Worm (Caenorhabditis elegans): ENCODE results near the gene C27D6.11.

C27D6.11 gene

ce11 chrII:5141945-5142514 is 19.0 kb downstream of the C27D6.11 start, which contains the start of gene nas-29:
Gene nas-29 (minus strand): TSS chrII:5142036.
- TF ChIP-seq elt-1 (tag; optimal IDR thresholded peaks at IDR 0.05) (no peak), gmeb-1 (tag; optimal IDR thresholded peaks at IDR 0.05) (peak; percentile 29), lin-39 (tag; optimal IDR thresholded peaks at IDR 0.05) (no peak), ztf-4 (tag; optimal IDR thresholded peaks at IDR 0.05) (no peak), peb-1 (tag; optimal IDR thresholded peaks at IDR 0.05) (no peak), zag-1 (tag; optimal IDR thresholded peaks at IDR 0.05) (no peak), nhr-77 (tag; optimal IDR thresholded peaks at IDR 0.05) (no peak), ZK546.5 (tag; optimal IDR thresholded peaks at IDR 0.05) (no peak), lin-11 (tag; optimal IDR thresholded peaks at IDR 0.05) (no peak), ceh-16 (tag; optimal IDR thresholded peaks at IDR 0.05) (no peak), skn-1 (tag; optimal IDR thresholded peaks at IDR 0.05) (no peak), aly-2 (tag; optimal IDR thresholded peaks at IDR 0.05) (no peak), mdl-1 (tag; optimal IDR thresholded peaks at IDR 0.05) (peak in 1 of 2 experiments; percentile 6), ceh-82 (tag; optimal IDR thresholded peaks at IDR 0.05) (no peak), nhr-25 (tag; optimal IDR thresholded peaks at IDR 0.05) (no peak), sma-3 (GFP tag; optimal IDR thresholded peaks at IDR 0.05) (peak; percentile 28), nhr-129 (tag; optimal IDR thresholded peaks at IDR 0.05) (no peak), blmp-1 (tag; optimal IDR thresholded peaks at IDR 0.05; ENCODE audit: insufficient read depth) (no peak), unc-39 (tag; optimal IDR thresholded peaks at IDR 0.05) (no peak), sma-9 (GFP tag; optimal IDR thresholded peaks at IDR 0.05) (peak; percentile 50), sma-9 (tag; optimal IDR thresholded peaks at IDR 0.05) (no peak), nhr-10 (tag; optimal IDR thresholded peaks at IDR 0.05) (no peak), crh-2 (tag; optimal IDR thresholded peaks at IDR 0.05) (peak; percentile 55), ztf-1 (GFP tag; conservative IDR thresholded peaks at IDR 0.05) (no peak), sem-4 (tag; optimal IDR thresholded peaks at IDR 0.05) (no peak), fos-1 (tag; optimal IDR thresholded peaks at IDR 0.05) (peak; percentile 70), nhr-11 (tag; optimal IDR thresholded peaks at IDR 0.05) (no peak), C34F6.9 (tag; optimal IDR thresholded peaks at IDR 0.05) (no peak), F13H6.1 (tag; optimal IDR thresholded peaks at IDR 0.05) (peak; percentile 28), unc-55 (GFP tag; optimal IDR thresholded peaks at IDR 0.05) (no peak), ama-1 (optimal IDR thresholded peaks at IDR 0.05) (no peak), nhr-21 (tag; optimal IDR thresholded peaks at IDR 0.05) (peak; percentile 37), lsy-2 (tag; optimal IDR thresholded peaks at IDR 0.05) (no peak), Y55F3AM.14 (GFP tag; optimal IDR thresholded peaks at IDR 0.05) (no peak)

- TF ChIP-seq alr-1 (tag; optimal IDR thresholded peaks at IDR 0.05) = no peak
- TF ChIP-seq nhr-237 (tag; optimal IDR thresholded peaks at IDR 0.05) = no peak
- TF ChIP-seq nhr-77 (tag; optimal IDR thresholded peaks at IDR 0.05) = no peak
- TF ChIP-seq ceh-82 (tag; optimal IDR thresholded peaks at IDR 0.05) = no peak
- TF ChIP-seq elt-1 (tag; optimal IDR thresholded peaks at IDR 0.05) = no peak
Measured at ce11 chrII:5136296-5136767, 24.7 kb downstream of the C27D6.11 start, which contains the start of gene F58A6.2. Gene F58A6.2 (plus strand): TSS chrII:5136717.

DNA sequence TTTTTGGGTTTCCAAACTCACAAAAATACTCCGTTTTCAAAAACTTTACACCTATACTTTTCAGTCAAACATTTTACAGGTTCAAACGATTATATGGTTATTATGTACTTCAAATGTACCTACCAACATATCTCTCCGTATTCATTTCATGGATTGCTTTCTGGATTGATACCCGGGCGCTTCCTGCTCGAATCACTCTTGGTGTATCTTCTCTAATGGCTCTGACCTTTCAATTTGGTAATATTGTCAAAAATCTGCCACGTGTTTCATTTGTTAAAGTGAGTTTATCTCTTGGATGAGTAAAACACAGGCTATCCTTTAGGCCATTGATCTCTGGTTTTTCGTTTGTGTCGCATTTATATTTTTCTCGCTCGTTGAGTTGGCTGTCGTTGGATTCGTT is 29.2 kb downstream of the C27D6.11 start:
- TF ChIP-seq elt-1 (tag; optimal IDR thresholded peaks at IDR 0.05) = no peak

DNA sequence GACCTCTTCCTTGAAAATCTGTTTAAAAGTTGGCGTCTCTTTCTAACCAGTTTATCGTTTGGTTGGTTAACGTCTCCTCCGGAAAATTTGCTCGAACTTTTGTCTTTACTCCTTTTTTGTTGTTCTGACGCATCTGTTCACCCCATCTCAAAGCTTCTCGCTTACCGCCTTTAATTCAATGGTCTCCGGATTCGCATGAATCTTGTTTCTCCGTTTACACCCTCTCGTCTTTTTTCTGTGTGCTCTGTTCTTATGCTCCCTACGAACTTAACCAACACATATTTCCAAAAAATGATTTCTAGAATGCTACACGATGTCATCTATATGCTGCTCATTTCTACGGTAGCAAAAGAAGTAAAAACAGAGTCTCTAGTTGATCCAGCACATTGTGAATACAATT is 30.9 kb downstream of the C27D6.11 start, which contains the start of gene lgc-56:
Gene lgc-56, plus strand, starts transcription at position 301 of the 400 bp plus-strand sequence.
- no peak for TF ChIP-seq zag-1 (tag; optimal IDR thresholded peaks at IDR 0.05)
- no peak for TF ChIP-seq mdl-1 (tag; optimal IDR thresholded peaks at IDR 0.05)

- no peak for TF ChIP-seq lsy-2 (tag; optimal IDR thresholded peaks at IDR 0.05)
- TF ChIP-seq unc-62 (GFP tag; optimal IDR thresholded peaks at IDR 0.05) = peak; percentile 7
- no peak for TF ChIP-seq nhr-10 (tag; optimal IDR thresholded peaks at IDR 0.05)
Measured at ce11 chrII:5120612-5121011, 40.4 kb downstream of the C27D6.11 start.
